Fruit fly (Drosophila melanogaster): Measurements from ENCODE around the gene Pus10.

DNA sequence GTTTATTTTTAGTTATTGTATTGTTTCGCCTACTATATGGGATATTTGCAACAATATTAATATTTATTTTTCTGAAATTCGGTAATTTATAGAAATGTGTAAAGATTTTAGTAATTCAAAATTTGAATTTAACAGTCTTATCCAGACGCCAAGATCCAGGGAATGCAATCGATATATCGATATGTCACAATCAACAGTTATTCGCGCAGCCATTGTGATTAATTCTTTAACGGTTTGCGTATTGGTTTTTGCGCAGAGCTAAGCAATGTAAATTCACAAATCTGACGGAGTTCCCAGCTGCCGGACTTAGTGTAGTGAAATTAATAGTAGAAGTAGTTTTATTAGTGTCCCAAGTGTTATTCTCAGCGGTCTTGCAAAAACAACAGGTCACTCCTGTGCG is 40.7 kb downstream of the Pus10 start, which contains the start of gene ND-15:
- TF ChIP-seq dsx (GFP tag; optimal IDR thresholded peaks at IDR 0.05; ENCODE audit: poor library complexity, severe bottlenecking) (no peak), CG6854 (GFP tag; optimal IDR thresholded peaks at IDR 0.05) (no peak), dac (GFP tag; optimal IDR thresholded peaks at IDR 0.05) (no peak), fkh (GFP tag; optimal IDR thresholded peaks at IDR 0.05) (no peak), vri (GFP tag; optimal IDR thresholded peaks at IDR 0.05) (no peak), salr (GFP tag; optimal IDR thresholded peaks at IDR 0.05) (no peak), cyc (GFP tag; optimal IDR thresholded peaks at IDR 0.05) (no peak), Hr4 (GFP tag; optimal IDR thresholded peaks at IDR 0.05) (no peak), Lpt (GFP tag; optimal IDR thresholded peaks at IDR 0.05) (no peak), CG1621 (tag; optimal IDR thresholded peaks at IDR 0.05) (no peak), CG11762 (GFP tag; optimal IDR thresholded peaks at IDR 0.05; ENCODE audit: insufficient read depth) (no peak)

Data from whole organism, prepupa.